Worm (Caenorhabditis elegans) whole organism, L1 larva: ENCODE data around the gene msp-32.

ENCODE experiments used
- C04F5.9 ChIP-seq: sonication (generic microtip); optimal IDR thresholded peaks from 2 replicates; lab custom pipeline; 2016; ENCODE audit warnings: missing genetic modification characterization, missing compliant biosample characterization
- F16B12.6 ChIP-seq: fragments of 150-350 bp; optimal IDR thresholded peaks from 2 replicates; lab custom pipeline; 2014; ENCODE audit warnings: missing biosample characterization, missing genetic modification characterization
- Y116A8C.19 ChIP-seq: sonication (generic microtip); optimal IDR thresholded peaks from 2 replicates; lab custom pipeline; 2016; ENCODE audit warnings: missing compliant biosample characterization, missing genetic modification characterization, borderline replicate concordance
- alr-1 ChIP-seq: fragments of 200-800 bp; sonication (Bioruptor generic); optimal IDR thresholded peaks from 2 replicates; lab custom pipeline; 2018; ENCODE audit warnings: borderline replicate concordance, mild to moderate bottlenecking, missing genetic modification characterization, missing compliant biosample characterization
- aly-2 ChIP-seq: fragments of 150-350 bp; optimal IDR thresholded peaks from 2 replicates; lab custom pipeline; 2014; ENCODE audit warnings: missing biosample characterization, missing genetic modification characterization
- blmp-1 ChIP-seq: fragments of 150-350 bp; optimal IDR thresholded peaks from 2 replicates; lab custom pipeline; 2014; ENCODE audit warnings: missing biosample characterization, missing genetic modification characterization
- ceh-63 ChIP-seq: fragments of 200-800 bp; sonication (Bioruptor generic); optimal IDR thresholded peaks from 2 replicates; lab custom pipeline; 2018; ENCODE audit warnings: mild to moderate bottlenecking, missing genetic modification characterization, missing compliant biosample characterization
- ceh-82 ChIP-seq, 3 experiments: fragments of 150-350 bp in 1 of 3; sonication (generic microtip) in 2 of 3; optimal IDR thresholded peaks; 2 replicates each; lab custom pipeline; 2014 to 2017; ENCODE audit warnings: missing biosample characterization in 3 of 3, missing genetic modification characterization in 3 of 3
- ces-1 ChIP-seq: fragments of 150-350 bp; optimal IDR thresholded peaks from 2 replicates; lab custom pipeline; 2014; ENCODE audit warnings: missing biosample characterization, missing genetic modification reagents, missing genetic modification characterization
- dpl-1 ChIP-seq, 3 experiments: fragments of 150-350 bp in 2 of 3; sonication (generic microtip) in 1 of 3; optimal IDR thresholded peaks; 2 replicates each; lab custom pipeline; 2014 to 2017; ENCODE audit warnings: missing biosample characterization in 3 of 3, missing genetic modification characterization in 3 of 3, missing genetic modification reagents in 3 of 3
- efl-1 ChIP-seq, 4 experiments: fragments of 150-350 bp; optimal IDR thresholded peaks in 3 of 4; peaks in 1 of 4; 1 replicate in 1 of 4; 2 replicates in 3 of 4; lab custom pipeline; 2014; ENCODE audit warnings: missing biosample characterization in 2 of 4, missing genetic modification characterization in 2 of 4, missing genetic modification reagents in 2 of 4
- egl-27 ChIP-seq, 2 experiments: fragments of 150-350 bp in 1 of 2; sonication (generic microtip); optimal IDR thresholded peaks; 3 replicates each; lab custom pipeline; 2017 to 2018; ENCODE audit warnings: missing biosample characterization in 2 of 2, missing genetic modification characterization in 2 of 2, missing genetic modification reagents in 2 of 2
- ets-5 ChIP-seq: fragments of 200-800 bp; sonication (Bioruptor generic); IDR thresholded peaks from 2 replicates; pipeline ENCODE4 v1.3.6; 2022; ENCODE audit warnings: missing genetic modification characterization, missing compliant biosample characterization
- fkh-10 ChIP-seq: sonication (generic microtip); optimal IDR thresholded peaks from 2 replicates; lab custom pipeline; 2017; ENCODE audit warnings: missing biosample characterization, missing genetic modification reagents, missing genetic modification characterization
- fkh-4 ChIP-seq: sonication (generic microtip); optimal IDR thresholded peaks from 2 replicates; lab custom pipeline; 2016; ENCODE audit warnings: missing compliant biosample characterization, missing genetic modification characterization, borderline replicate concordance
- hlh-17 ChIP-seq: fragments of 200-800 bp; sonication (Bioruptor generic); optimal IDR thresholded peaks from 2 replicates; lab custom pipeline; 2018; ENCODE audit warnings: missing genetic modification characterization, mild to moderate bottlenecking, missing compliant biosample characterization, moderate library complexity, borderline replicate concordance
- hlh-4 ChIP-seq: sonication (generic microtip); optimal IDR thresholded peaks from 2 replicates; lab custom pipeline; 2016; ENCODE audit warnings: mild to moderate bottlenecking, missing genetic modification characterization, missing compliant biosample characterization
- irx-1 ChIP-seq: sonication (generic microtip); optimal IDR thresholded peaks from 2 replicates; lab custom pipeline; 2016; ENCODE audit warnings: missing genetic modification characterization, missing compliant biosample characterization
- lin-15B ChIP-seq: fragments of 150-350 bp; sonication (generic microtip); optimal IDR thresholded peaks from 3 replicates; lab custom pipeline; 2014; ENCODE audit warnings: missing biosample characterization, missing genetic modification characterization
- lin-39 ChIP-seq: fragments of 150-350 bp; optimal IDR thresholded peaks from 2 replicates; lab custom pipeline; 2014; ENCODE audit warnings: missing biosample characterization, missing genetic modification reagents, missing genetic modification characterization
- lir-3 ChIP-seq: sonication (generic microtip); optimal IDR thresholded peaks from 2 replicates; lab custom pipeline; 2016; ENCODE audit warnings: mild to moderate bottlenecking, missing genetic modification characterization, moderate library complexity, missing compliant biosample characterization; ENCODE audit not compliant: poor library complexity
- lsy-2 ChIP-seq, 2 experiments: fragments of 150-350 bp; optimal IDR thresholded peaks; 2 replicates each; lab custom pipeline; 2014; ENCODE audit warnings: missing biosample characterization in 2 of 2, missing genetic modification characterization in 2 of 2
- mdl-1 ChIP-seq, 2 experiments: fragments of 150-350 bp; optimal IDR thresholded peaks; 2 replicates each; lab custom pipeline; 2014 to 2017; ENCODE audit warnings: missing biosample characterization in 2 of 2, missing genetic modification characterization in 2 of 2, inconsistent platforms in 1 of 2
- mef-2 ChIP-seq: fragments of 150-350 bp; optimal IDR thresholded peaks from 2 replicates; lab custom pipeline; 2014; ENCODE audit warnings: missing biosample characterization, missing genetic modification characterization
- nhr-19 ChIP-seq: fragments of 200-800 bp; sonication (Bioruptor generic); conservative IDR thresholded peaks from 2 replicates; pipeline ENCODE4 v1.3.6; 2022; ENCODE audit warnings: missing genetic modification characterization, missing compliant biosample characterization
- nhr-237 ChIP-seq: fragments of 150-350 bp; optimal IDR thresholded peaks from 2 replicates; lab custom pipeline; 2014; ENCODE audit warnings: missing biosample characterization, missing genetic modification characterization
- nhr-71 ChIP-seq: sonication (generic microtip); optimal IDR thresholded peaks from 2 replicates; lab custom pipeline; 2016; ENCODE audit warnings: mild to moderate bottlenecking, missing genetic modification characterization, moderate library complexity, missing compliant biosample characterization
- nhr-77 ChIP-seq: fragments of 150-350 bp; optimal IDR thresholded peaks from 2 replicates; lab custom pipeline; 2014; ENCODE audit warnings: missing biosample characterization, missing genetic modification characterization
- nhr-85 ChIP-seq: sonication (generic microtip); peaks from one replicate; lab custom pipeline; 2016; ENCODE audit warnings: missing genetic modification characterization, inconsistent platforms, missing compliant biosample characterization
- pax-3 ChIP-seq: fragments of 200-800 bp; sonication (Bioruptor generic); optimal IDR thresholded peaks from 2 replicates; lab custom pipeline; 2018; ENCODE audit warnings: mild to moderate bottlenecking, missing genetic modification characterization, moderate library complexity, missing compliant biosample characterization
- pqm-1 ChIP-seq: sonication (generic microtip); optimal IDR thresholded peaks from 3 replicates; lab custom pipeline; 2017; ENCODE audit warnings: missing biosample characterization, missing genetic modification characterization
- rnt-1 ChIP-seq: sonication (generic microtip); optimal IDR thresholded peaks from 2 replicates; lab custom pipeline; 2016; ENCODE audit warnings: mild to moderate bottlenecking, missing genetic modification characterization, moderate library complexity, missing compliant biosample characterization
- skn-1 ChIP-seq: fragments of 150-350 bp; optimal IDR thresholded peaks from 2 replicates; lab custom pipeline; 2014; ENCODE audit warnings: missing biosample characterization, missing genetic modification characterization
- sox-4 ChIP-seq: sonication (generic microtip); optimal IDR thresholded peaks from 2 replicates; lab custom pipeline; 2016; ENCODE audit warnings: missing genetic modification characterization, missing compliant biosample characterization
- sptf-1 ChIP-seq: fragments of 150-350 bp; optimal IDR thresholded peaks from 2 replicates; lab custom pipeline; 2014; ENCODE audit warnings: missing biosample characterization, missing genetic modification characterization
- swsn-7 ChIP-seq: sonication (generic microtip); optimal IDR thresholded peaks from 2 replicates; lab custom pipeline; 2016; ENCODE audit warnings: missing genetic modification characterization, missing compliant biosample characterization
- tlp-1 ChIP-seq: fragments of 150-350 bp; optimal IDR thresholded peaks from 2 replicates; lab custom pipeline; 2014; ENCODE audit warnings: missing biosample characterization, missing genetic modification characterization
- unc-130 ChIP-seq: fragments of 150-350 bp; optimal IDR thresholded peaks from 2 replicates; lab custom pipeline; 2017; ENCODE audit warnings: missing biosample characterization, missing genetic modification characterization, inconsistent platforms
- unc-86 ChIP-seq: sonication (generic microtip); optimal IDR thresholded peaks from 2 replicates; lab custom pipeline; 2016; ENCODE audit warnings: missing genetic modification characterization, missing compliant biosample characterization
- unc-98 ChIP-seq: fragments of 200-800 bp; sonication (Bioruptor generic); IDR thresholded peaks from 2 replicates; pipeline ENCODE4 v1.3.6; 2022; ENCODE audit warnings: missing genetic modification characterization, missing compliant biosample characterization
- vab-15 ChIP-seq: sonication (generic microtip); optimal IDR thresholded peaks from 2 replicates; lab custom pipeline; 2017; ENCODE audit warnings: missing genotype, mild to moderate bottlenecking, missing genetic modification characterization, missing compliant biosample characterization
- xbp-1 ChIP-seq: sonication (generic microtip); optimal IDR thresholded peaks from 2 replicates; lab custom pipeline; 2016; ENCODE audit warnings: missing genetic modification characterization, missing compliant biosample characterization
- zip-4 ChIP-seq: fragments of 200-800 bp; sonication (Bioruptor generic); optimal IDR thresholded peaks from 2 replicates; lab custom pipeline; 2018; ENCODE audit warnings: mild to moderate bottlenecking, missing genetic modification characterization, moderate library complexity, missing compliant biosample characterization
- ztf-11 ChIP-seq, 2 experiments: sonication (generic microtip); optimal IDR thresholded peaks; 2 replicates each; lab custom pipeline; 2016 to 2017; ENCODE audit warnings: missing genetic modification characterization in 2 of 2, missing biosample characterization in 1 of 2, missing compliant biosample characterization in 1 of 2

Gene msp-32

ce11 chrII:4851594-4852106, 47.0 kb upstream of the msp-32 start, which contains the start of gene dnj-9 (continued):
- TF ChIP-seq unc-86 (tag; lab: Kevin White, UChicago) (peak; percentile 94), efl-1 (optimal IDR thresholded peaks at IDR 0.05; lab: Kevin White, UChicago) (peak; percentile 91 to 99), efl-1 (GFP tag; optimal IDR thresholded peaks at IDR 0.05 in 1 of 2; lab: Kevin White, UChicago) (peak; percentile 99 to 100), nhr-85 (tag; lab: Kevin White, UChicago) (peak; percentile 97), ztf-11 (tag; optimal IDR thresholded peaks at IDR 0.05; lab: Kevin White, UChicago) (peak in 1 of 2 experiments; percentile 90), swsn-7 (tag; lab: Kevin White, UChicago) (peak; percentile 97), ets-5 (GFP tag; lab: Robert Waterston, UW) (no peak), pqm-1 (tag; lab: Kevin White, UChicago) (no peak), nhr-77 (tag; lab: Kevin White, UChicago) (peak; percentile 88), nhr-237 (tag; lab: Kevin White, UChicago) (peak; percentile 65), nhr-71 (tag; lab: Kevin White, UChicago) (peak; percentile 98), lin-15B (tag; lab: Kevin White, UChicago) (peak; percentile 91), tlp-1 (tag; lab: Kevin White, UChicago) (no peak), pax-3 (tag; lab: Kevin White, UChicago) (peak; percentile 86), rnt-1 (peak; percentile 98), F16B12.6 (tag; lab: Kevin White, UChicago) (peak; percentile 72), skn-1 (peak; percentile 88), nhr-19 (GFP tag; lab: Robert Waterston, UW) (peak; percentile 96), ceh-63 (GFP tag; lab: Kevin White, UChicago) (no peak), mef-2 (tag; lab: Kevin White, UChicago) (peak; percentile 44), alr-1 (tag; lab: Kevin White, UChicago) (no peak), mdl-1 (tag; optimal IDR thresholded peaks at IDR 0.05; lab: Kevin White, UChicago) (peak in 1 of 2 experiments; percentile 78), hlh-4 (peak; percentile 8), hlh-17 (GFP tag; lab: Kevin White, UChicago) (no peak), ces-1 (GFP tag; lab: Kevin White, UChicago) (no peak), lir-3 (tag; lab: Kevin White, UChicago) (peak; percentile 83), xbp-1 (tag; lab: Kevin White, UChicago) (peak; percentile 96), sox-4 (tag; lab: Kevin White, UChicago) (peak; percentile 93), lsy-2 (tag; optimal IDR thresholded peaks at IDR 0.05; lab: Kevin White, UChicago) (peak; percentile 95 to 96), vab-15 (peak; percentile 45), C04F5.9 (tag; lab: Kevin White, UChicago) (peak; percentile 93), aly-2 (tag; lab: Kevin White, UChicago) (peak; percentile 88), Y116A8C.19 (tag; lab: Kevin White, UChicago) (no peak), fkh-4 (peak; percentile 80), lin-39 (tag; lab: Kevin White, UChicago) (peak; percentile 97), sptf-1 (tag; lab: Kevin White, UChicago) (no peak), unc-130 (peak; percentile 97), dpl-1 (GFP tag; optimal IDR thresholded peaks at IDR 0.05; lab: Kevin White, UChicago) (peak; percentile 99), unc-98 (peak; percentile 70), zip-4 (GFP tag; lab: Kevin White, UChicago) (peak; percentile 89), egl-27 (tag; optimal IDR thresholded peaks at IDR 0.05; lab: Kevin White, UChicago) (no peak), blmp-1 (tag; lab: Kevin White, UChicago) (peak; percentile 85), fkh-10 (GFP tag; lab: Kevin White, UChicago) (peak; percentile 86), irx-1 (tag; lab: Kevin White, UChicago) (peak; percentile 93), ceh-82 (tag; optimal IDR thresholded peaks at IDR 0.05; lab: Kevin White, UChicago) (peak; percentile 95 to 96 (median 96))
